Worm (Caenorhabditis elegans): ENCODE measurements around the gene srh-281.

ce11 chrV:16225524-16226116 is 35.0 kb downstream of the srh-281 start:
- TF ChIP-seq him-1 (tag; optimal IDR thresholded peaks at IDR 0.05), result no peak
- TF ChIP-seq W03F9.2 (tag; optimal IDR thresholded peaks at IDR 0.05), result no peak
- TF ChIP-seq dao-5 (tag; optimal IDR thresholded peaks at IDR 0.05), result no peak

Data from whole organism, L4/young adult.